Fruit fly (Drosophila melanogaster) whole organism, embryonic: Measurements from ENCODE around the gene CG7634.

Source experiments
- CG10209 ChIP-seq: fragments of 200-800 bp; sonication (Bioruptor generic); optimal IDR thresholded peaks from 3 replicates; lab custom pipeline; 2017; ENCODE audit warnings: missing biosample characterization, mild to moderate bottlenecking, missing genetic modification characterization, missing genetic modification reagents
- CG10462 ChIP-seq: fragments of 200-800 bp; sonication (Bioruptor generic); optimal IDR thresholded peaks from 2 replicates; lab custom pipeline; 2016; ENCODE audit warnings: missing biosample characterization, missing genetic modification characterization
- CG1233 ChIP-seq: fragments of 200-800 bp; sonication (Bioruptor generic); optimal IDR thresholded peaks from 4 replicates; lab custom pipeline; 2018; ENCODE audit warnings: missing biosample characterization, mild to moderate bottlenecking, missing genetic modification characterization
- CG13296 ChIP-seq: fragments of 200-800 bp; sonication (Bioruptor generic); optimal IDR thresholded peaks from 3 replicates; lab custom pipeline; 2018; ENCODE audit warnings: missing biosample characterization, mild to moderate bottlenecking, missing genetic modification characterization
- CG16779 ChIP-seq: fragments of 200-800 bp; sonication (Bioruptor generic); IDR thresholded peaks from 2 replicates; pipeline ENCODE4 v1.3.6; 2022; ENCODE audit warnings: missing biosample characterization, missing genetic modification characterization
- CG16813 ChIP-seq: fragments of 200-800 bp; sonication (Bioruptor generic); IDR thresholded peaks from 3 replicates; pipeline ENCODE4 v1.3.6; 2022; ENCODE audit warnings: missing biosample characterization, missing genetic modification characterization; ENCODE audit not compliant: partially characterized antibody
- CG16863 ChIP-seq: fragments of 200-800 bp; sonication (Bioruptor generic); optimal IDR thresholded peaks from 3 replicates; lab custom pipeline; 2016; ENCODE audit warnings: missing biosample characterization, missing genetic modification characterization
- CG17568 ChIP-seq: fragments of 200-800 bp; sonication (Bioruptor generic); optimal IDR thresholded peaks from 2 replicates; lab custom pipeline; 2018; ENCODE audit warnings: missing biosample characterization, mild to moderate bottlenecking, missing genetic modification characterization, moderate library complexity
- CG17912 ChIP-seq: fragments of 200-800 bp; sonication (Bioruptor generic); optimal IDR thresholded peaks from 2 replicates; lab custom pipeline; 2018; ENCODE audit warnings: missing biosample characterization, mild to moderate bottlenecking, missing genetic modification characterization
- CG1832 ChIP-seq: fragments of 200-800 bp; sonication (Bioruptor generic); optimal IDR thresholded peaks from 2 replicates; lab custom pipeline; 2017; ENCODE audit warnings: missing biosample characterization, mild to moderate bottlenecking, missing genetic modification characterization, inconsistent platforms
- CG18476 ChIP-seq: fragments of 200-800 bp; sonication (Bioruptor generic); optimal IDR thresholded peaks from 2 replicates; lab custom pipeline; 2016; ENCODE audit warnings: missing biosample characterization, mild to moderate bottlenecking, missing genetic modification characterization
- CG2116 ChIP-seq: fragments of 200-800 bp; sonication (Bioruptor generic); optimal IDR thresholded peaks from 3 replicates; lab custom pipeline; 2018; ENCODE audit warnings: missing biosample characterization, mild to moderate bottlenecking, missing genetic modification characterization
- CG31388 ChIP-seq: fragments of 200-800 bp; sonication (Bioruptor generic); optimal IDR thresholded peaks from 2 replicates; lab custom pipeline; 2016; ENCODE audit warnings: missing biosample characterization, missing genetic modification characterization
- CG3281 ChIP-seq: fragments of 200-800 bp; sonication (Bioruptor generic); optimal IDR thresholded peaks from 3 replicates; lab custom pipeline; 2017; ENCODE audit warnings: missing biosample characterization, mild to moderate bottlenecking, missing genetic modification characterization
- CG3995 ChIP-seq: fragments of 200-800 bp; sonication (Bioruptor generic); optimal IDR thresholded peaks from 3 replicates; lab custom pipeline; 2016; ENCODE audit warnings: missing biosample characterization, missing genetic modification characterization
- CG4328 ChIP-seq: fragments of 200-800 bp; sonication (Bioruptor generic); optimal IDR thresholded peaks from 3 replicates; lab custom pipeline; 2017; ENCODE audit warnings: missing biosample characterization, missing genetic modification reagents, missing genetic modification characterization
- CG7372 ChIP-seq: fragments of 200-800 bp; sonication (Bioruptor generic); IDR thresholded peaks from 2 replicates; pipeline ENCODE4 v1.3.6; 2022; ENCODE audit warnings: missing biosample characterization, missing genetic modification characterization
- CG7556 ChIP-seq: fragments of 200-800 bp; sonication (Bioruptor generic); optimal IDR thresholded peaks from 2 replicates; lab custom pipeline; 2017; ENCODE audit warnings: missing biosample characterization, mild to moderate bottlenecking, missing genetic modification characterization
- CG7786 ChIP-seq: fragments of 200-800 bp; sonication (Bioruptor generic); optimal IDR thresholded peaks from 2 replicates; lab custom pipeline; 2016; ENCODE audit warnings: missing biosample characterization, missing genetic modification characterization
- CG8290 ChIP-seq, 3 experiments: fragments of 200-800 bp; sonication (Bioruptor generic); optimal IDR thresholded peaks; 2 replicates each; lab custom pipeline; 2016 to 2019; ENCODE audit warnings: missing biosample characterization in 3 of 3, missing genetic modification characterization in 3 of 3, mild to moderate bottlenecking in 2 of 3, moderate library complexity in 1 of 3
- CG8478 ChIP-seq: fragments of >200 bp; optimal IDR thresholded peaks from 2 replicates; lab custom pipeline; 2018
- CG9215 ChIP-seq: fragments of 200-800 bp; sonication (Bioruptor generic); IDR thresholded peaks from 2 replicates; pipeline ENCODE4 v1.3.6; 2022; ENCODE audit warnings: missing biosample characterization, missing genetic modification characterization
- CG9437 ChIP-seq: fragments of 200-800 bp; sonication (Bioruptor generic); optimal IDR thresholded peaks from 2 replicates; lab custom pipeline; 2018; ENCODE audit warnings: missing biosample characterization, mild to moderate bottlenecking, missing genetic modification characterization
- CrebB ChIP-seq: fragments of 200-800 bp; sonication (Bioruptor generic); optimal IDR thresholded peaks from 3 replicates; lab custom pipeline; 2018; ENCODE audit warnings: missing biosample characterization, mild to moderate bottlenecking, missing genetic modification characterization
- Gsc ChIP-seq: fragments of 200-800 bp; sonication (Bioruptor generic); IDR thresholded peaks from 2 replicates; pipeline ENCODE4 v1.3.6; 2022; ENCODE audit warnings: missing biosample characterization, missing genetic modification characterization
- H2.0 ChIP-seq: fragments of 200-800 bp; sonication (Bioruptor generic); IDR thresholded peaks from 2 replicates; pipeline ENCODE4 v1.3.6; 2022; ENCODE audit warnings: missing biosample characterization, missing genetic modification characterization
- HLH54F ChIP-seq: fragments of 200-800 bp; sonication (Bioruptor generic); optimal IDR thresholded peaks from 3 replicates; lab custom pipeline; 2016; ENCODE audit warnings: missing biosample characterization, missing genetic modification characterization
- HmgZ ChIP-seq: fragments of 200-800 bp; sonication (Bioruptor generic); optimal IDR thresholded peaks from 2 replicates; lab custom pipeline; 2018; ENCODE audit warnings: missing biosample characterization, mild to moderate bottlenecking, missing genetic modification characterization
- Mrtf ChIP-seq: fragments of 200-800 bp; sonication (Bioruptor generic); IDR thresholded peaks from 3 replicates; pipeline ENCODE4 v1.3.6; 2022; ENCODE audit warnings: missing biosample characterization, missing genetic modification characterization
- NC2β ChIP-seq: fragments of 200-800 bp; sonication (Bioruptor generic); optimal IDR thresholded peaks from 2 replicates; lab custom pipeline; 2016; ENCODE audit warnings: missing biosample characterization, missing genetic modification characterization
- NFAT ChIP-seq: fragments of 200-800 bp; sonication (Bioruptor generic); IDR thresholded peaks from 2 replicates; pipeline ENCODE4 v1.3.6; 2022; ENCODE audit warnings: missing biosample characterization, missing genetic modification characterization
- NK7.1 ChIP-seq: fragments of 200-800 bp; sonication (Bioruptor generic); optimal IDR thresholded peaks from 3 replicates; lab custom pipeline; 2016; ENCODE audit warnings: missing biosample characterization, missing genetic modification characterization
- PHDP ChIP-seq: fragments of 200-800 bp; sonication (Bioruptor generic); optimal IDR thresholded peaks from 3 replicates; lab custom pipeline; 2018; ENCODE audit warnings: missing biosample characterization, mild to moderate bottlenecking, missing genetic modification characterization, moderate library complexity
- Xbp1 ChIP-seq: fragments of 200-800 bp; sonication (Bioruptor generic); optimal IDR thresholded peaks from 3 replicates; lab custom pipeline; 2016; ENCODE audit warnings: missing biosample characterization, mild to moderate bottlenecking, missing genetic modification characterization
- YL-1 ChIP-seq: fragments of 200-800 bp; sonication (Bioruptor generic); optimal IDR thresholded peaks from 3 replicates; lab custom pipeline; 2017; ENCODE audit warnings: missing biosample characterization, mild to moderate bottlenecking, missing genetic modification characterization
- cato ChIP-seq: fragments of 200-800 bp; sonication (Bioruptor generic); optimal IDR thresholded peaks from 2 replicates; lab custom pipeline; 2016; ENCODE audit warnings: missing biosample characterization, missing genetic modification characterization, borderline replicate concordance
- dati ChIP-seq: fragments of 200-800 bp; sonication (Bioruptor generic); IDR thresholded peaks from 2 replicates; pipeline ENCODE4 v1.3.6; 2022; ENCODE audit warnings: missing biosample characterization, missing genetic modification characterization
- fru ChIP-seq: fragments of >200 bp; optimal IDR thresholded peaks from 2 replicates; lab custom pipeline; 2017
- ind ChIP-seq: fragments of 200-800 bp; sonication (Bioruptor generic); optimal IDR thresholded peaks from 3 replicates; lab custom pipeline; 2016; ENCODE audit warnings: missing biosample characterization, missing genetic modification characterization
- jing ChIP-seq: fragments of 200-800 bp; sonication (Bioruptor generic); optimal IDR thresholded peaks from 2 replicates; lab custom pipeline; 2018; ENCODE audit warnings: missing biosample characterization, mild to moderate bottlenecking, missing genetic modification characterization
- kah ChIP-seq: fragments of 200-800 bp; sonication (Bioruptor generic); optimal IDR thresholded peaks from 2 replicates; lab custom pipeline; 2018; ENCODE audit warnings: missing biosample characterization, mild to moderate bottlenecking, missing genetic modification characterization
- lola ChIP-seq, 3 experiments: fragments of >200 bp in 2 of 3; fragments of 200-800 bp in 1 of 3; sonication (Bioruptor generic) in 1 of 3; optimal IDR thresholded peaks; 2 replicates each; lab custom pipeline; 2017 to 2019; ENCODE audit warnings: missing biosample characterization in 3 of 3, missing genetic modification characterization in 3 of 3, mild to moderate bottlenecking in 1 of 3, moderate library complexity in 1 of 3
- ranshi ChIP-seq: fragments of 200-800 bp; sonication (Bioruptor generic); IDR thresholded peaks from 2 replicates; pipeline ENCODE4 v1.3.6; 2022; ENCODE audit warnings: missing biosample characterization, missing genetic modification characterization
- row ChIP-seq: fragments of 200-800 bp; sonication (Bioruptor generic); IDR thresholded peaks from 3 replicates; pipeline ENCODE4 v1.3.6; 2022; ENCODE audit warnings: missing biosample characterization, missing genetic modification characterization
- sd ChIP-seq: fragments of 200-800 bp; sonication (Bioruptor generic); optimal IDR thresholded peaks from 3 replicates; lab custom pipeline; 2018; ENCODE audit warnings: missing biosample characterization, mild to moderate bottlenecking, missing genetic modification characterization, moderate library complexity
- so ChIP-seq: fragments of 200-800 bp; sonication (Bioruptor generic); IDR thresholded peaks from 3 replicates; pipeline ENCODE4 v1.3.6; 2022; ENCODE audit warnings: missing biosample characterization, missing genetic modification characterization
- sob ChIP-seq: fragments of 200-800 bp; sonication (Bioruptor generic); IDR thresholded peaks from 2 replicates; pipeline ENCODE4 v1.3.6; 2022; ENCODE audit warnings: missing biosample characterization, missing genetic modification characterization
- sr ChIP-seq: fragments of 200-800 bp; sonication (Bioruptor generic); IDR thresholded peaks from 3 replicates; pipeline ENCODE4 v1.3.6; 2022; ENCODE audit warnings: missing biosample characterization, missing genetic modification characterization
- unc-4 ChIP-seq: fragments of 200-800 bp; sonication (Bioruptor generic); IDR thresholded peaks from 2 replicates; pipeline ENCODE4 v1.3.6; 2022; ENCODE audit warnings: missing biosample characterization, missing genetic modification characterization; ENCODE audit not compliant: partially characterized antibody
- unpg ChIP-seq: fragments of 200-800 bp; sonication (Bioruptor generic); optimal IDR thresholded peaks from 3 replicates; lab custom pipeline; 2018; ENCODE audit warnings: missing biosample characterization, mild to moderate bottlenecking, missing genetic modification characterization, moderate library complexity
- wdn ChIP-seq: fragments of 200-800 bp; sonication (Bioruptor generic); IDR thresholded peaks from 2 replicates; pipeline ENCODE4 v1.3.6; 2022; ENCODE audit warnings: missing biosample characterization, missing genetic modification characterization
- wek ChIP-seq: fragments of 200-800 bp; sonication (Bioruptor generic); optimal IDR thresholded peaks from 3 replicates; lab custom pipeline; 2018; ENCODE audit warnings: missing biosample characterization, mild to moderate bottlenecking, missing genetic modification characterization, moderate library complexity

Gene CG7634

dm6 chr3L:21617354-21617753 lies 52.1 kb downstream of the CG7634 start, which contains the start of the genes S1P and CG11307 (continued):
- no peak for TF ChIP-seq sob (GFP tag; lab: Robert Waterston, UW)
- TF ChIP-seq row (GFP tag; lab: Robert Waterston, UW) = no peak; the same call in 1 of the 3 replicates
- TF ChIP-seq CG16813 (GFP tag; lab: Robert Waterston, UW) = no peak
- TF ChIP-seq cato = no peak
- TF ChIP-seq CG18476 (GFP tag; lab: Kevin White, UChicago) = no peak
- TF ChIP-seq H2.0 (GFP tag; lab: Robert Waterston, UW) = no peak
- no peak for TF ChIP-seq CG9215 (GFP tag; lab: Robert Waterston, UW)
- TF ChIP-seq CG2116 (GFP tag; lab: Kevin White, UChicago) = peak; percentile 44
- TF ChIP-seq so (GFP tag; lab: Robert Waterston, UW) = no peak
- TF ChIP-seq unc-4 (GFP tag; lab: Robert Waterston, UW) = no peak
- no peak for TF ChIP-seq PHDP
- no peak for TF ChIP-seq CG16779 (GFP tag; lab: Robert Waterston, UW)
- TF ChIP-seq CG16863 (GFP tag; lab: Kevin White, UChicago) = no peak
- TF ChIP-seq CG31388 (GFP tag; lab: Kevin White, UChicago) = no peak
- TF ChIP-seq CG9437 (GFP tag; lab: Kevin White, UChicago) = no peak
- no peak for TF ChIP-seq jing (GFP tag; lab: Kevin White, UChicago)
- TF ChIP-seq CG8290 (GFP tag; optimal IDR thresholded peaks at IDR 0.05; lab: Kevin White, UChicago) = no peak
- no peak for TF ChIP-seq CG8290 (tag; optimal IDR thresholded peaks at IDR 0.05; lab: Kevin White, UChicago)
- TF ChIP-seq CG17568 = no peak
- no peak for TF ChIP-seq kah (GFP tag; lab: Kevin White, UChicago)
- TF ChIP-seq CG1233 (GFP tag; lab: Kevin White, UChicago) = no peak
- TF ChIP-seq dati = no peak
- TF ChIP-seq ind = no peak
- TF ChIP-seq Mrtf (GFP tag; lab: Robert Waterston, UW) = no peak
- no peak for TF ChIP-seq CrebB
- no peak for TF ChIP-seq ranshi
- TF ChIP-seq CG3995 (GFP tag; lab: Kevin White, UChicago) = peak; percentile 26
- TF ChIP-seq CG7372 (GFP tag; lab: Robert Waterston, UW) = no peak
- TF ChIP-seq Xbp1 (GFP tag; lab: Kevin White, UChicago) = no peak
- peak in 1 of 3 experiments; percentile 11 for TF ChIP-seq lola (GFP tag; optimal IDR thresholded peaks at IDR 0.05; lab: Kevin White, UChicago)
- TF ChIP-seq HLH54F = no peak
- TF ChIP-seq CG1832 (GFP tag; lab: Kevin White, UChicago) = no peak
- TF ChIP-seq NK7.1 (GFP tag; lab: Kevin White, UChicago) = no peak
- TF ChIP-seq CG8478 (lab: Kevin White, UChicago) = no peak
- no peak for TF ChIP-seq unpg
- TF ChIP-seq NFAT (GFP tag; lab: Robert Waterston, UW) = no peak
- TF ChIP-seq sr (GFP tag; lab: Robert Waterston, UW) = no peak
- no peak for TF ChIP-seq CG10209 (GFP tag; lab: Kevin White, UChicago)
- TF ChIP-seq CG7786 (GFP tag; lab: Kevin White, UChicago) = no peak
- TF ChIP-seq sd (tag; lab: Kevin White, UChicago) = peak; percentile 98
- no peak for TF ChIP-seq CG4328 (GFP tag; lab: Kevin White, UChicago)
- TF ChIP-seq CG13296 (GFP tag; lab: Kevin White, UChicago) = no peak
- no peak for TF ChIP-seq CG17912
- no peak for TF ChIP-seq CG3281
- TF ChIP-seq fru = no peak
- no peak for TF ChIP-seq HmgZ
- no peak for TF ChIP-seq Gsc (GFP tag; lab: Robert Waterston, UW)
- no peak for TF ChIP-seq CG10462
- no peak for TF ChIP-seq NC2β
- TF ChIP-seq CG7556 (GFP tag; lab: Kevin White, UChicago) = no peak
- no peak for TF ChIP-seq wek (GFP tag; lab: Kevin White, UChicago)
- peak; percentile 20 for TF ChIP-seq YL-1 (GFP tag; lab: Kevin White, UChicago)
- TF ChIP-seq wdn = no peak
